Worm (Caenorhabditis elegans) whole organism, mixed stage, embryonic: ENCODE data around the gene ZK867.2.

ENCODE experiments used
- M03D4.4 ChIP-seq: sonication (generic microtip); optimal IDR thresholded peaks from 2 replicates; lab custom pipeline; 2017; ENCODE audit warnings: mild to moderate bottlenecking, missing genetic modification characterization, missing compliant biosample characterization
- bed-3 ChIP-seq: fragments of 200-800 bp; sonication (Bioruptor generic); optimal IDR thresholded peaks from 3 replicates; lab custom pipeline; 2018; ENCODE audit warnings: mild to moderate bottlenecking, missing genetic modification characterization, moderate library complexity, missing compliant biosample characterization
- blmp-1 ChIP-seq: fragments of 150-350 bp; optimal IDR thresholded peaks from 2 replicates; lab custom pipeline; 2014; ENCODE audit warnings: missing biosample characterization, missing genetic modification characterization
- ceh-39 ChIP-seq: fragments of 150-350 bp; optimal IDR thresholded peaks from 2 replicates; lab custom pipeline; 2014; ENCODE audit warnings: missing biosample characterization, missing genetic modification characterization
- ceh-83 ChIP-seq: fragments of 200-800 bp; sonication (Bioruptor generic); optimal IDR thresholded peaks from 2 replicates; lab custom pipeline; 2018; ENCODE audit warnings: mild to moderate bottlenecking, missing genetic modification characterization, missing compliant biosample characterization
- ces-1 ChIP-seq: fragments of 150-350 bp; optimal IDR thresholded peaks from 2 replicates; lab custom pipeline; 2014; ENCODE audit warnings: missing biosample characterization, missing genetic modification reagents, missing genetic modification characterization
- drap-1 ChIP-seq: fragments of 200-800 bp; sonication (Bioruptor generic); optimal IDR thresholded peaks from 3 replicates; lab custom pipeline; 2018; ENCODE audit warnings: mild to moderate bottlenecking, missing genetic modification characterization, missing compliant biosample characterization
- elt-1 ChIP-seq: sonication (generic microtip); optimal IDR thresholded peaks from 2 replicates; lab custom pipeline; 2017; ENCODE audit warnings: missing genetic modification characterization, mild to moderate bottlenecking, missing compliant biosample characterization, antibody characterized with exemption, moderate library complexity, borderline replicate concordance; ENCODE audit not compliant: insufficient read depth
- elt-3 ChIP-seq: fragments of 150-350 bp; optimal IDR thresholded peaks from 2 replicates; lab custom pipeline; 2014; ENCODE audit warnings: missing biosample characterization, missing genetic modification characterization
- flh-1 ChIP-seq: fragments of 200-800 bp; sonication (Bioruptor generic); optimal IDR thresholded peaks from 2 replicates; lab custom pipeline; 2018; ENCODE audit warnings: mild to moderate bottlenecking, missing genetic modification characterization, moderate library complexity, missing compliant biosample characterization
- ham-2 ChIP-seq: fragments of 200-800 bp; sonication (Bioruptor generic); optimal IDR thresholded peaks from 2 replicates; lab custom pipeline; 2018; ENCODE audit warnings: mild to moderate bottlenecking, missing genetic modification characterization, missing compliant biosample characterization
- hlh-1 ChIP-seq: fragments of 150-350 bp; optimal IDR thresholded peaks from 2 replicates; lab custom pipeline; 2014; ENCODE audit warnings: missing biosample characterization, missing genetic modification reagents, missing genetic modification characterization
- lin-32 ChIP-seq: fragments of 200-800 bp; sonication (Bioruptor generic); optimal IDR thresholded peaks from 2 replicates; lab custom pipeline; 2018; ENCODE audit warnings: mild to moderate bottlenecking, missing genetic modification characterization, missing compliant biosample characterization
- lsy-2 ChIP-seq: fragments of 150-350 bp; optimal IDR thresholded peaks from 2 replicates; lab custom pipeline; 2014; ENCODE audit warnings: missing biosample characterization, missing genetic modification characterization
- mab-5 ChIP-seq: fragments of 150-350 bp; optimal IDR thresholded peaks from 2 replicates; lab custom pipeline; 2014; ENCODE audit warnings: missing biosample characterization, missing genetic modification characterization
- mep-1 ChIP-seq: fragments of 150-350 bp; optimal IDR thresholded peaks from 2 replicates; lab custom pipeline; 2017; ENCODE audit warnings: missing biosample characterization, missing genetic modification reagents, missing genetic modification characterization, inconsistent platforms
- mls-2 ChIP-seq: sonication (generic microtip); optimal IDR thresholded peaks from 2 replicates; lab custom pipeline; 2016; ENCODE audit warnings: mild to moderate bottlenecking, missing genetic modification characterization, moderate library complexity, missing compliant biosample characterization
- nhr-12 ChIP-seq: fragments of 150-350 bp; optimal IDR thresholded peaks from 2 replicates; lab custom pipeline; 2014; ENCODE audit warnings: missing biosample characterization, missing genetic modification characterization
- nhr-2 ChIP-seq: fragments of 150-350 bp; optimal IDR thresholded peaks from 2 replicates; lab custom pipeline; 2014; ENCODE audit warnings: missing biosample characterization, missing genetic modification characterization
- nhr-237 ChIP-seq: fragments of 150-350 bp; optimal IDR thresholded peaks from 2 replicates; lab custom pipeline; 2014; ENCODE audit warnings: missing biosample characterization, missing genetic modification characterization
- nhr-76 ChIP-seq: sonication (generic microtip); optimal IDR thresholded peaks from 2 replicates; lab custom pipeline; 2017; ENCODE audit warnings: missing biosample characterization, missing genetic modification characterization
- pha-4 ChIP-seq: fragments of 150-350 bp; optimal IDR thresholded peaks from 2 replicates; lab custom pipeline; 2018; ENCODE audit warnings: missing biosample characterization, missing genetic modification reagents, missing genetic modification characterization
- sem-2 ChIP-seq: fragments of 200-800 bp; sonication (Bioruptor generic); optimal IDR thresholded peaks from 2 replicates; lab custom pipeline; 2018; ENCODE audit warnings: mild to moderate bottlenecking, missing genetic modification characterization, missing compliant biosample characterization
- snpc-4 ChIP-seq: fragments of 150-350 bp; optimal IDR thresholded peaks from 2 replicates; lab custom pipeline; 2014; ENCODE audit warnings: missing biosample characterization, missing genetic modification characterization
- sptf-1 ChIP-seq: sonication (generic microtip); optimal IDR thresholded peaks from 2 replicates; lab custom pipeline; 2017; ENCODE audit warnings: mild to moderate bottlenecking, missing genetic modification characterization, moderate library complexity, missing compliant biosample characterization
- tbx-8 ChIP-seq: fragments of 200-800 bp; sonication (Bioruptor generic); optimal IDR thresholded peaks from 2 replicates; lab custom pipeline; 2018; ENCODE audit warnings: mild to moderate bottlenecking, missing genetic modification characterization, moderate library complexity, missing compliant biosample characterization
- unc-120 ChIP-seq: sonication (generic microtip); optimal IDR thresholded peaks from 2 replicates; lab custom pipeline; 2017; ENCODE audit warnings: missing genetic modification characterization, missing compliant biosample characterization; ENCODE audit not compliant: poor library complexity, severe bottlenecking
- unc-39 ChIP-seq: fragments of 150-350 bp; optimal IDR thresholded peaks from 2 replicates; lab custom pipeline; 2014; ENCODE audit warnings: missing biosample characterization, missing genetic modification characterization
- unc-62 ChIP-seq: fragments of 150-350 bp; optimal IDR thresholded peaks from 2 replicates; lab custom pipeline; 2014; ENCODE audit warnings: missing biosample characterization, missing genetic modification reagents, missing genetic modification characterization
- zip-8 ChIP-seq: fragments of 150-350 bp; optimal IDR thresholded peaks from 2 replicates; lab custom pipeline; 2014; ENCODE audit warnings: missing biosample characterization, missing genetic modification characterization
- ztf-11 ChIP-seq: fragments of 150-350 bp; optimal IDR thresholded peaks from 2 replicates; lab custom pipeline; 2014; ENCODE audit warnings: missing biosample characterization, missing genetic modification characterization

Gene ZK867.2

ce11 chrX:7232158-7232822 is 25.8 kb downstream of the ZK867.2 start:
- TF ChIP-seq ceh-83 (GFP tag; lab: Kevin White, UChicago) = no peak
- no peak for TF ChIP-seq snpc-4 (tag; lab: Kevin White, UChicago)
- TF ChIP-seq nhr-12 (tag; lab: Kevin White, UChicago) = no peak
- TF ChIP-seq ham-2 (GFP tag; lab: Kevin White, UChicago) = no peak
- no peak for TF ChIP-seq unc-39 (tag; lab: Kevin White, UChicago)
- TF ChIP-seq tbx-8 (GFP tag; lab: Kevin White, UChicago) = no peak
- no peak for TF ChIP-seq nhr-237
- peak; percentile 21 for TF ChIP-seq hlh-1 (tag; lab: Kevin White, UChicago)
- no peak for TF ChIP-seq sem-2 (GFP tag; lab: Kevin White, UChicago)
- TF ChIP-seq drap-1 (GFP tag; lab: Kevin White, UChicago) = no peak
- no peak for TF ChIP-seq blmp-1 (tag; lab: Kevin White, UChicago)
- no peak for TF ChIP-seq nhr-76 (tag; lab: Kevin White, UChicago)
- TF ChIP-seq M03D4.4 = no peak
- TF ChIP-seq mep-1 = no peak
- TF ChIP-seq elt-1 (tag; lab: Kevin White, UChicago) = no peak
- peak; percentile 0 for TF ChIP-seq lin-32 (GFP tag; lab: Kevin White, UChicago)
- no peak for TF ChIP-seq sptf-1 (tag; lab: Kevin White, UChicago)
- no peak for TF ChIP-seq pha-4 (tag; lab: Kevin White, UChicago)
- no peak for TF ChIP-seq bed-3 (GFP tag; lab: Kevin White, UChicago)
- no peak for TF ChIP-seq ztf-11 (tag; lab: Kevin White, UChicago)
- TF ChIP-seq unc-62 = no peak
- TF ChIP-seq zip-8 (tag; lab: Kevin White, UChicago) = no peak
- peak; percentile 70 for TF ChIP-seq mls-2 (tag; lab: Kevin White, UChicago)
- TF ChIP-seq mab-5 (tag; lab: Kevin White, UChicago) = no peak
- no peak for TF ChIP-seq lsy-2 (tag; lab: Kevin White, UChicago)
- peak; percentile 32 for TF ChIP-seq nhr-2
- peak; percentile 60 for TF ChIP-seq unc-120 (tag; lab: Kevin White, UChicago)
- no peak for TF ChIP-seq elt-3 (tag; lab: Kevin White, UChicago)
- no peak for TF ChIP-seq flh-1 (GFP tag; lab: Kevin White, UChicago)
- TF ChIP-seq ceh-39 = no peak
- peak; percentile 76 for TF ChIP-seq ces-1 (GFP tag; lab: Kevin White, UChicago)
- TF ChIP-seq, all 35 proteins: peak for 6

- TF ChIP-seq ceh-83 (GFP tag; lab: Kevin White, UChicago) (no peak), ces-1 (GFP tag; lab: Kevin White, UChicago) (peak; percentile 35)
Measured at ce11 chrX:7233127-7234073, 26.9 kb downstream of the ZK867.2 start.

- no peak for TF ChIP-seq nhr-2
- TF ChIP-seq hlh-1 (tag; lab: Kevin White, UChicago) = no peak
- no peak for TF ChIP-seq nhr-12 (tag; lab: Kevin White, UChicago)
- no peak for TF ChIP-seq ceh-39
Measured at ce11 chrX:7234074-7234453, 27.5 kb downstream of the ZK867.2 start.

- TF ChIP-seq mep-1 (peak; percentile 13), hlh-1 (tag; lab: Kevin White, UChicago) (peak; percentile 27), flh-1 (GFP tag; lab: Kevin White, UChicago) (no peak), ces-1 (GFP tag; lab: Kevin White, UChicago) (peak; percentile 81), M03D4.4 (no peak), unc-120 (tag; lab: Kevin White, UChicago) (peak; percentile 78), elt-1 (tag; lab: Kevin White, UChicago) (no peak), unc-39 (tag; lab: Kevin White, UChicago) (peak; percentile 45)
Measured at ce11 chrX:7234723-7235203, 28.2 kb downstream of the ZK867.2 start.
